Worm (Caenorhabditis elegans): ENCODE measurements around the gene sre-3.
"Not testable (repeated sequence)": the region's sequence is repeated elsewhere in the genome, so short reads cannot be mapped to it uniquely, and the experiment has no call there.

- not testable (repeated sequence) for TF ChIP-seq ceh-16 (tag; optimal IDR thresholded peaks at IDR 0.05); lin-39 (tag; optimal IDR thresholded peaks at IDR 0.05); unc-62 (GFP tag; optimal IDR thresholded peaks at IDR 0.05)
Observed at ce11 chrII:7370195-7370594, 15.3 kb upstream of the sre-3 start, which contains the start of gene F43E2.11.

Data from whole organism, L3 larva.